Worm (Caenorhabditis elegans) whole organism, young adult: ENCODE data around the gene glb-5.

Experiments
- F22D6.2 ChIP-seq: sonication (generic microtip); optimal IDR thresholded peaks from 2 replicates; lab custom pipeline; 2016; ENCODE audit warnings: mild to moderate bottlenecking, missing genetic modification characterization, missing compliant biosample characterization
- K11D2.4 ChIP-seq: fragments of 200-800 bp; sonication (Bioruptor generic); IDR thresholded peaks from 2 replicates; pipeline ENCODE4 v1.3.6; 2022; ENCODE audit warnings: missing genetic modification reagents, missing genetic modification characterization, missing compliant biosample characterization
- K12H6.12 ChIP-seq: fragments of 200-800 bp; sonication (Bioruptor generic); optimal IDR thresholded peaks from 2 replicates; lab custom pipeline; 2018; ENCODE audit warnings: mild to moderate bottlenecking, missing genetic modification characterization, missing compliant biosample characterization
- Y53F4B.3 ChIP-seq: fragments of 200-800 bp; sonication (Bioruptor generic); IDR thresholded peaks from 2 replicates; pipeline ENCODE4 v1.3.6; 2022; ENCODE audit warnings: missing genetic modification reagents, missing genetic modification characterization, missing compliant biosample characterization
- Y53G8AR.9 ChIP-seq: fragments of 200-800 bp; sonication (Bioruptor generic); conservative IDR thresholded peaks from 2 replicates; pipeline ENCODE4 v1.3.6; 2022; ENCODE audit warnings: missing genetic modification reagents, missing genetic modification characterization, missing compliant biosample characterization
- Y56A3A.18 ChIP-seq: fragments of 200-800 bp; sonication (Bioruptor generic); IDR thresholded peaks from 2 replicates; pipeline ENCODE4 v1.3.6; 2022; ENCODE audit warnings: missing genetic modification reagents, missing genetic modification characterization, missing compliant biosample characterization
- akir-1 ChIP-seq: fragments of 200-800 bp; sonication (Bioruptor generic); optimal IDR thresholded peaks from 2 replicates; lab custom pipeline; 2018; ENCODE audit warnings: mild to moderate bottlenecking, missing genetic modification characterization, moderate library complexity, missing compliant biosample characterization
- aptf-3 ChIP-seq: fragments of 200-800 bp; sonication (Bioruptor generic); IDR thresholded peaks from 2 replicates; pipeline ENCODE4 v1.3.6; 2022; ENCODE audit warnings: missing genetic modification characterization, missing compliant biosample characterization
- attf-6 ChIP-seq: fragments of 200-800 bp; sonication (Bioruptor generic); IDR thresholded peaks from 2 replicates; pipeline ENCODE4 v1.3.6; 2022; ENCODE audit warnings: missing genetic modification reagents, missing genetic modification characterization, missing compliant biosample characterization
- bed-2 ChIP-seq: fragments of 200-800 bp; sonication (Bioruptor generic); IDR thresholded peaks from 2 replicates; pipeline ENCODE4 v1.3.6; 2022; ENCODE audit warnings: missing genetic modification reagents, missing genetic modification characterization, missing compliant biosample characterization
- cebp-1 ChIP-seq, 2 experiments: fragments of 200-800 bp in 1 of 2; sonication (Bioruptor generic) in 1 of 2; sonication (generic microtip) in 1 of 2; IDR thresholded peaks in 1 of 2; optimal IDR thresholded peaks in 1 of 2; 2 replicates each; pipeline versions ENCODE4 v1.3.6 to Lab custom; 2017 to 2022; ENCODE audit warnings: missing compliant biosample characterization in 2 of 2, missing genetic modification characterization in 2 of 2, mild to moderate bottlenecking in 1 of 2, missing genetic modification reagents in 1 of 2, moderate library complexity in 1 of 2
- ceh-40 ChIP-seq: fragments of 200-800 bp; sonication (Bioruptor generic); IDR thresholded peaks from 2 replicates; pipeline ENCODE4 v1.3.6; 2022; ENCODE audit warnings: missing genetic modification characterization, missing compliant biosample characterization
- ceh-79 ChIP-seq: sonication (generic microtip); optimal IDR thresholded peaks from 2 replicates; lab custom pipeline; 2017; ENCODE audit warnings: mild to moderate bottlenecking, missing genetic modification characterization, missing compliant biosample characterization
- chd-7 ChIP-seq: sonication (generic microtip); optimal IDR thresholded peaks from 2 replicates; lab custom pipeline; 2016; ENCODE audit warnings: mild to moderate bottlenecking, missing genetic modification characterization, moderate library complexity, missing compliant biosample characterization
- die-1 ChIP-seq: sonication (generic microtip); optimal IDR thresholded peaks from 2 replicates; lab custom pipeline; 2016; ENCODE audit warnings: missing genotype, mild to moderate bottlenecking, missing genetic modification characterization, missing compliant biosample characterization
- dox-1 ChIP-seq: fragments of 200-800 bp; sonication (Bioruptor generic); IDR thresholded peaks from 2 replicates; pipeline ENCODE4 v1.3.6; 2022; ENCODE audit warnings: missing genetic modification reagents, missing genetic modification characterization, missing compliant biosample characterization
- dpff-1 ChIP-seq: sonication (generic microtip); optimal IDR thresholded peaks from 2 replicates; lab custom pipeline; 2017; ENCODE audit warnings: mild to moderate bottlenecking, missing genetic modification characterization, missing compliant biosample characterization
- dpl-1 ChIP-seq: fragments of 150-350 bp; optimal IDR thresholded peaks from 2 replicates; lab custom pipeline; 2014; ENCODE audit warnings: missing biosample characterization, missing genetic modification reagents, missing genetic modification characterization
- egl-18 ChIP-seq: fragments of 200-800 bp; sonication (Bioruptor generic); IDR thresholded peaks from 2 replicates; pipeline ENCODE4 v1.3.6; 2022; ENCODE audit warnings: missing genetic modification reagents, missing genetic modification characterization, missing compliant biosample characterization
- ekl-4 ChIP-seq: fragments of 200-800 bp; sonication (Bioruptor generic); IDR thresholded peaks from 2 replicates; pipeline ENCODE4 v1.3.6; 2022; ENCODE audit warnings: missing genetic modification reagents, missing genetic modification characterization, missing compliant biosample characterization
- ets-4 ChIP-seq: fragments of 200-800 bp; sonication (Bioruptor generic); optimal IDR thresholded peaks from 2 replicates; lab custom pipeline; 2018; ENCODE audit warnings: mild to moderate bottlenecking, missing genetic modification characterization, missing compliant biosample characterization
- fkh-3 ChIP-seq: sonication (generic microtip); optimal IDR thresholded peaks from 2 replicates; lab custom pipeline; 2016; ENCODE audit warnings: mild to moderate bottlenecking, missing genetic modification characterization, missing compliant biosample characterization
- gei-17 ChIP-seq: fragments of 200-800 bp; sonication (Bioruptor generic); optimal IDR thresholded peaks from 2 replicates; lab custom pipeline; 2018; ENCODE audit warnings: mild to moderate bottlenecking, missing genetic modification characterization, missing compliant biosample characterization
- him-1 ChIP-seq: sonication (generic microtip); optimal IDR thresholded peaks from 2 replicates; lab custom pipeline; 2016; ENCODE audit warnings: missing genotype, missing genetic modification reagents, missing genetic modification characterization, missing compliant biosample characterization
- hlh-26 ChIP-seq: fragments of 200-800 bp; sonication (Bioruptor generic); conservative IDR thresholded peaks from 2 replicates; pipeline ENCODE4 v1.3.6; 2022; ENCODE audit warnings: missing genetic modification reagents, missing genetic modification characterization, missing compliant biosample characterization
- hrde-1 ChIP-seq: sonication (generic microtip); optimal IDR thresholded peaks from 2 replicates; lab custom pipeline; 2016; ENCODE audit warnings: missing genetic modification characterization, mild to moderate bottlenecking, missing compliant biosample characterization, moderate library complexity, missing genotype, missing genetic modification reagents, borderline replicate concordance
- let-526 ChIP-seq: fragments of 200-800 bp; sonication (Bioruptor generic); IDR thresholded peaks from 2 replicates; pipeline ENCODE4 v1.3.6; 2022; ENCODE audit warnings: missing genetic modification reagents, missing genetic modification characterization, missing compliant biosample characterization
- lin-35 ChIP-seq, 3 experiments: fragments of 150-350 bp in 2 of 3; sonication (generic microtip) in 1 of 3; optimal IDR thresholded peaks; 2 replicates each; lab custom pipeline; 2014 to 2018; ENCODE audit warnings: missing biosample characterization in 3 of 3, missing genetic modification characterization in 3 of 3, missing genetic modification reagents in 3 of 3
- lir-1 ChIP-seq: fragments of 200-800 bp; sonication (Bioruptor generic); conservative IDR thresholded peaks from 2 replicates; pipeline ENCODE4 v1.3.6; 2022; ENCODE audit warnings: missing genetic modification reagents, missing genetic modification characterization, missing compliant biosample characterization
- madf-3 ChIP-seq: fragments of 200-800 bp; sonication (Bioruptor generic); IDR thresholded peaks from 2 replicates; pipeline ENCODE4 v1.3.6; 2022; ENCODE audit warnings: missing genetic modification reagents, missing genetic modification characterization, missing compliant biosample characterization
- nfya-1 ChIP-seq: sonication (generic microtip); optimal IDR thresholded peaks from 2 replicates; lab custom pipeline; 2017; ENCODE audit warnings: antibody characterized with exemption, missing compliant biosample characterization, missing genetic modification characterization, borderline replicate concordance; ENCODE audit not compliant: insufficient read depth
- nfyb-1 ChIP-seq: fragments of 200-800 bp; sonication (Bioruptor generic); IDR thresholded peaks from 2 replicates; pipeline ENCODE4 v1.3.6; 2022; ENCODE audit warnings: missing genetic modification reagents, missing genetic modification characterization, missing compliant biosample characterization
- nhr-179 ChIP-seq: sonication (generic microtip); optimal IDR thresholded peaks from 2 replicates; lab custom pipeline; 2016; ENCODE audit warnings: mild to moderate bottlenecking, missing genetic modification characterization, missing compliant biosample characterization
- nhr-90 ChIP-seq: sonication (generic microtip); optimal IDR thresholded peaks from 2 replicates; lab custom pipeline; 2016; ENCODE audit warnings: missing genotype, mild to moderate bottlenecking, missing genetic modification characterization, missing compliant biosample characterization
- repo-1 ChIP-seq: sonication (generic microtip); optimal IDR thresholded peaks from 2 replicates; lab custom pipeline; 2017; ENCODE audit warnings: mild to moderate bottlenecking, missing genetic modification characterization, missing compliant biosample characterization
- sea-2 ChIP-seq: fragments of 200-800 bp; sonication (Bioruptor generic); IDR thresholded peaks from 2 replicates; pipeline ENCODE4 v1.3.6; 2022; ENCODE audit warnings: missing genetic modification characterization, missing compliant biosample characterization
- snpc-1.3 ChIP-seq: sonication (generic microtip); optimal IDR thresholded peaks from 2 replicates; lab custom pipeline; 2017; ENCODE audit warnings: missing genetic modification characterization, mild to moderate bottlenecking, missing compliant biosample characterization, antibody characterized with exemption, moderate library complexity, missing genotype, missing genetic modification reagents; ENCODE audit not compliant: insufficient read depth
- snpc-3.4 ChIP-seq: sonication (generic microtip); optimal IDR thresholded peaks from 2 replicates; lab custom pipeline; 2017; ENCODE audit warnings: missing genetic modification characterization, mild to moderate bottlenecking, missing compliant biosample characterization, antibody characterized with exemption, moderate library complexity, missing genotype, missing genetic modification reagents
- somi-1 ChIP-seq: fragments of 200-800 bp; sonication (Bioruptor generic); optimal IDR thresholded peaks from 2 replicates; lab custom pipeline; 2018; ENCODE audit warnings: mild to moderate bottlenecking, missing genetic modification characterization, missing compliant biosample characterization
- xnd-1 ChIP-seq: sonication (generic microtip); optimal IDR thresholded peaks from 2 replicates; lab custom pipeline; 2016; ENCODE audit warnings: missing genotype, missing genetic modification reagents, missing genetic modification characterization, missing compliant biosample characterization
- zfh-2 ChIP-seq: fragments of 200-800 bp; sonication (Bioruptor generic); conservative IDR thresholded peaks from 2 replicates; pipeline ENCODE4 v1.3.6; 2022; ENCODE audit warnings: missing genetic modification reagents, missing genetic modification characterization, missing compliant biosample characterization
- ztf-18 ChIP-seq: sonication (generic microtip); optimal IDR thresholded peaks from 2 replicates; lab custom pipeline; 2016; ENCODE audit warnings: missing genotype, mild to moderate bottlenecking, missing genetic modification characterization, missing compliant biosample characterization
- ztf-22 ChIP-seq: fragments of 200-800 bp; sonication (Bioruptor generic); optimal IDR thresholded peaks from 2 replicates; lab custom pipeline; 2018; ENCODE audit warnings: mild to moderate bottlenecking, missing genetic modification characterization, moderate library complexity, missing compliant biosample characterization
- ztf-26 ChIP-seq: sonication (generic microtip); optimal IDR thresholded peaks from 2 replicates; lab custom pipeline; 2017; ENCODE audit warnings: missing genetic modification characterization, missing compliant biosample characterization
- ztf-28 ChIP-seq: fragments of 200-800 bp; sonication (Bioruptor generic); IDR thresholded peaks from 2 replicates; pipeline ENCODE4 v1.3.6; 2022; ENCODE audit warnings: missing genetic modification reagents, missing genetic modification characterization, missing compliant biosample characterization
- ztf-3 ChIP-seq: fragments of 200-800 bp; sonication (Bioruptor generic); optimal IDR thresholded peaks from 2 replicates; lab custom pipeline; 2018; ENCODE audit warnings: mild to moderate bottlenecking, missing genetic modification characterization, missing compliant biosample characterization
- ztf-6 ChIP-seq: fragments of 200-800 bp; sonication (Bioruptor generic); IDR thresholded peaks from 2 replicates; pipeline ENCODE4 v1.3.6; 2022; ENCODE audit warnings: missing genetic modification reagents, missing genetic modification characterization, missing compliant biosample characterization

The glb-5 gene

DNA sequence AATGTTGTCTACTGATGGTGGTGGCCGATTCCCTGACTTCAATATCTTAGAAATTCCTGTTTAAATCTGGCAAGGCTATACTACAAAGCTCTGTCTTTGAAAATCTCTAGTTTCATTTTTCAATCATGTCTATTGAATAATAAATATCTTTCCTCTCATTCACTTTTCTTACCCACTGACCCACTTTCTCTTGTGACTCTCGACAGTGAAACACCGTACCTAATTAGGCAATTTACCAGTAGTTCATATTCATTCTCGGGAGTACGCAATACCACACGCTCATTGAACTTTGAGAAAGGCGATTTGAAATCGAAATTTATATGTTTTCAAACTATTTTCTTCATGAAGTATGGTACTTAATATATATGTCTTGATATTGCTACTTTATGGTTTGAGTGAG is 26.1 kb downstream of the glb-5 start, which contains the start of gene CD4.11:
Gene CD4.11 (plus strand): TSS at position 301 of the 400 bp plus-strand sequence.
- no peak for TF ChIP-seq hrde-1
- no peak for TF ChIP-seq ztf-3 (GFP tag; lab: Kevin White, UChicago)
- TF ChIP-seq snpc-3.4 (tag; lab: Kevin White, UChicago), result no peak
- TF ChIP-seq Y56A3A.18 (GFP tag; lab: Robert Waterston, UW), result no peak
- TF ChIP-seq bed-2 (GFP tag; lab: Robert Waterston, UW), result no peak
- no peak for TF ChIP-seq ztf-18 (tag; lab: Kevin White, UChicago)
- no peak for TF ChIP-seq dpff-1 (tag; lab: Kevin White, UChicago)
- TF ChIP-seq hlh-26, result no peak
- no peak for TF ChIP-seq die-1 (tag; lab: Kevin White, UChicago)
- TF ChIP-seq Y53G8AR.9 (GFP tag; lab: Robert Waterston, UW), result no peak
- no peak for TF ChIP-seq snpc-1.3 (tag; lab: Kevin White, UChicago)
- TF ChIP-seq egl-18 (GFP tag; lab: Robert Waterston, UW), result no peak
- TF ChIP-seq lir-1 (GFP tag; lab: Robert Waterston, UW), result no peak
- no peak for TF ChIP-seq sea-2 (GFP tag; lab: Robert Waterston, UW)
- no peak for TF ChIP-seq dox-1 (GFP tag; lab: Robert Waterston, UW)
- TF ChIP-seq attf-6, result no peak
- no peak for TF ChIP-seq repo-1 (tag; lab: Kevin White, UChicago)
- TF ChIP-seq nfyb-1 (GFP tag; lab: Robert Waterston, UW), result no peak

DNA sequence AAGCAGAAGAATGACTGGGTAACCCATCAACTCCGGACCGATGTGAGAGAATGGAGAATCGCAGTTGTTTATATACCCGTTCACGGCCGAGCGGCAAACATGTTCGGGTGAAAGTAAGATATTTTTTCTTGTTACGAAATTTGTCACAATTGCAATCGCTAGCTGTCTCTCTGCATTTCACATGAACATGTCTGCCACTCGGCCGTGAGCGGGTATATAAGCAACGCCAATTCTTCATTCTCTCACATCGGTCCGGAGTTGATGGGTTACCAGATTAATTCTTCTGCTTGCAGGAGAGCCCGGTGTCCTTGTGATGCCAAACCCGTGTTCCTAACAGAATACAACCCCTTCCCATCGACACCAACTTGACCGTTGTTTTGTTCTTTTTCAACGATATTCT is 28.4 kb downstream of the glb-5 start:
- TF ChIP-seq Y53F4B.3 (GFP tag; lab: Robert Waterston, UW), result no peak
- no peak for TF ChIP-seq nhr-179 (tag; lab: Kevin White, UChicago)
- TF ChIP-seq chd-7, result no peak
- no peak for TF ChIP-seq him-1 (tag; lab: Kevin White, UChicago)
- no peak for TF ChIP-seq ztf-6 (GFP tag; lab: Robert Waterston, UW)
- TF ChIP-seq dox-1 (GFP tag; lab: Robert Waterston, UW), result 0 out of 2 replicates have a peak, but pooled peaks have one; percentile 24
- TF ChIP-seq ztf-22 (GFP tag; lab: Kevin White, UChicago), result no peak
- TF ChIP-seq akir-1, result no peak
- peak; percentile 54 for TF ChIP-seq gei-17
- no peak for TF ChIP-seq F22D6.2 (tag; lab: Kevin White, UChicago)
- TF ChIP-seq nfya-1, result no peak
- TF ChIP-seq dpl-1 (GFP tag; lab: Kevin White, UChicago), result no peak
- TF ChIP-seq madf-3, result no peak
- TF ChIP-seq aptf-3 (GFP tag; lab: Robert Waterston, UW), result no peak
- no peak for TF ChIP-seq ekl-4
- no peak for TF ChIP-seq Y56A3A.18 (GFP tag; lab: Robert Waterston, UW)
- TF ChIP-seq nhr-90 (tag; lab: Kevin White, UChicago), result no peak
- TF ChIP-seq let-526 (GFP tag; lab: Robert Waterston, UW), result no peak
- TF ChIP-seq ceh-40 (GFP tag; lab: Robert Waterston, UW), result no peak
- TF ChIP-seq sea-2 (GFP tag; lab: Robert Waterston, UW), result no peak
- no peak for TF ChIP-seq ets-4 (GFP tag; lab: Kevin White, UChicago)
- TF ChIP-seq ceh-79 (tag; lab: Kevin White, UChicago), result no peak
- TF ChIP-seq K12H6.12 (tag; lab: Kevin White, UChicago), result no peak
- TF ChIP-seq K11D2.4 (GFP tag; lab: Robert Waterston, UW), result no peak
- TF ChIP-seq xnd-1, result no peak
- peak; percentile 75 for TF ChIP-seq ztf-26
- TF ChIP-seq ztf-28 (GFP tag; lab: Robert Waterston, UW), result no peak
- TF ChIP-seq lin-35 (GFP tag; optimal IDR thresholded peaks at IDR 0.05; lab: Kevin White, UChicago), result no peak
- TF ChIP-seq fkh-3 (tag; lab: Kevin White, UChicago), result no peak
- peak; percentile 71; the same call in 1 of the 2 replicates for TF ChIP-seq cebp-1 (GFP tag; IDR thresholded peaks at IDR 0.05; lab: Robert Waterston, UW)
- peak; percentile 95 for TF ChIP-seq cebp-1 (tag; optimal IDR thresholded peaks at IDR 0.05; lab: Kevin White, UChicago)
- 0 out of 2 replicates have a peak, but pooled peaks have one; percentile 9 for TF ChIP-seq zfh-2 (GFP tag; lab: Robert Waterston, UW)
- no peak for TF ChIP-seq somi-1
